Fruit fly (Drosophila melanogaster) Kc167 (cell line): ENCODE data around the gene COX7B.

Experiments used
- Myc ChIP-seq: fragments of >200 bp; optimal IDR thresholded peaks from 2 replicates; lab custom pipeline; 2017; ENCODE audit warnings: missing external identifiers
- Sin3A ChIP-seq: fragments of >200 bp; optimal IDR thresholded peaks from 2 replicates; lab custom pipeline; 2018; ENCODE audit warnings: missing external identifiers
- h ChIP-seq: fragments of >200 bp; optimal IDR thresholded peaks from 3 replicates; lab custom pipeline; 2018; ENCODE audit warnings: missing external identifiers
- insv ChIP-seq: fragments of >200 bp; optimal IDR thresholded peaks from 3 replicates; lab custom pipeline; 2018; ENCODE audit warnings: missing external identifiers
- psq ChIP-seq: fragments of >200 bp; optimal IDR thresholded peaks from 2 replicates; lab custom pipeline; 2017; ENCODE audit warnings: missing external identifiers
- ttk ChIP-seq: sonication (Bioruptor generic); optimal IDR thresholded peaks from 2 replicates; lab custom pipeline; 2017; ENCODE audit warnings: missing external identifiers

Gene COX7B

DNA sequence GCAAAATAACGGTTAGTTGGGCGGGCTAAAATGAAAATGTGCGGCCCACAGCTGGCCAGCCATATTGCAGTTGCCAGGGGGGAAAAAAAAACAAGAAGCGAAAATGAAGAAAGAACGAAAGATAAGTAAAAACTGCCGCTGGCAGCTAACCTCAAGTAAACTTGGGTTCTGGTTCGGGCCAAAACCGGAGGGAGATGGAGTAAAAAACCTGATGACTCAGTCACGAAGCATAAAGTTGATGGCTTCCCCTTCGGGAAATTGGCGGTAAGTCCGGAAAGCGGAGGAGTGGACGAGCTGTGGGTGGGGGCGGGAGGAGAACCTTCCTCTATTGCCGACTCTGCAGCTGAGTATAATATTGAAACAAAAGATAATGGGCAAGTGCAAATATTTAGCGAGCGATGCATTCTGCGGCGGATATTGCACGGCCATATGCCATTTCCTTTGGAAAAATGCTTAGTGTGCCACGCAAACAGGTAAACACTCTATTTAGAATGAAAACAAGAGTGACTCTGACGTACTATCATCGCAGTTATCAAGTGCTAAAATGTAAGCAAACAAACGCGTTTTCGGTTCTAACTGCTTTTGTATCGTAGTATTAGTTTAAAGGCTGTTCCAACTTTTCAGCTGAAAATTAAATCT, 6.1 kb upstream of the COX7B start:
- TF ChIP-seq Sin3A (lab: Kevin White, UChicago) (no peak), ttk (lab: Kevin White, UChicago) (no peak)

DNA sequence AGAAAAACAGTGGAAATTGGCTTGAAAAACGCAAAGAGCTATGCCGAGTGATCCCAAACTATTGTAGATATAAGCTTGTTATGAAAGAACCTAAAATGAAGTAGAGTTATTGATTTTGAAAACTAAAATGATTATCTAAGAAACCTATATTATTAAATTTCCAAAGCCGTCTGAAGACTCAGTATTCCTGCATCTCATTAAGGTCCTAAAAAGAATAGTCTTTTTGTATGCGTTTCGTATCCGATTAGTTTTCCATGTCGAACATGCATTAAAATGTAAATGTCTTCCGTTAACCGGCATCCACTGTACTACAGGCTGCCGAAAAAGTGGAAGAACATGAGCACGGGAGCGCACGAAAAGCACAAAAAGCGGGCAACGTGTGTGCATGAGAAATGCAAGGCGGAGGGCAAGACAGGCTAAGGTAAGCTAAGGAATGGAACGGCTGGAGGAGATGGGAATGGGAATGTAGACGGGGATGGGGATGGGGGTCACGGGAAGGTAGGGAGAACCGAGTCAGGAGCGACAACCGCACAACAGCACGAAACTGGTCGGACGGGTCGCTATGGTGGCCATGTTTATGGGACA, 4.6 kb upstream of the COX7B start:
- TF ChIP-seq ttk (lab: Kevin White, UChicago) (no peak), Sin3A (lab: Kevin White, UChicago) (no peak)

DNA sequence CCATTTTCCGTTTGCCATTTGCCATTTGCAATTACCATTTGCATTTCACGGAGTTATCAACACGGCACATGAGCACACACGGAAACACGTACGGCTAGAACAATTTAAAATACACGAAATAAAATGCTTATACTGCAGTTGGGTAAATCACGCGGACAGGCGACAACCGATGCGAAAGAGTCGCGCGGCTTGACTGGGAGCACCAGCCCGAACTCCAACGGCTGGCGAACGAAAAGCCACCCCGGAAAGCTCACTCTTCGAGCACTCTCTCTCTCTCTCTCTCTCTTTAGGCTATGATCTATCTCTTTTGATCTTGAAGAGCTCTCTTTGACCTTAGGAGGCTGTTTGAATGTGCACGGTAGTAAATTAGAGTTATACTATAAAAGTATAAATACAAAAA, 4.0 kb upstream of the COX7B start, which contains the start of gene blot:
Gene blot, minus strand, starts transcription at position 196 of the 400 bp plus-strand sequence.
- TF ChIP-seq ttk (lab: Kevin White, UChicago) (no peak), h (no peak), Myc (lab: Kevin White, UChicago) (no peak), insv (lab: Kevin White, UChicago) (no peak)

DNA sequence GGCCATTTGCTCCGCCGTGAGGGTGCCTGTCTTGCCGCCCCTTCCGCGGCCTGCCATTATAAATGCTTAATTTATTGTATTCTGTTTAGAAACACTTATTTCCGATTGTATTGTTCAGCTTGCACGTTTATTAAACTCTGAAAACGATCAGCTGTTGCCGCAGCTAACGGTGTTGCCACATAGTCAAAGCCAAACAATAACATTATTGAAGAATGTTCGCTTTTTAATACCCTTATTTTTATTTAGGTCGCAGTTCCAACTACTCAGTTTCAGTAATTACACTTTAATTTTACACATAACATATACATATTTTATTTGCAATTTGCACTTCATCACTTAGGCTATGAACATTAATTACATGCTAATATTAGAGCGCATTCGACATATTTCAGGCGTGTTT, 1.7 kb downstream of the COX7B start, which contains the start of gene Polr3G:
Gene Polr3G, minus strand, starts transcription at position 118 of the 400 bp plus-strand sequence.
- TF ChIP-seq psq (lab: Kevin White, UChicago): no peak
- TF ChIP-seq insv (lab: Kevin White, UChicago): no peak
- TF ChIP-seq Myc (lab: Kevin White, UChicago): no peak
- TF ChIP-seq Sin3A (lab: Kevin White, UChicago): no peak
- no peak for TF ChIP-seq h
- TF ChIP-seq ttk (lab: Kevin White, UChicago): no peak

DNA sequence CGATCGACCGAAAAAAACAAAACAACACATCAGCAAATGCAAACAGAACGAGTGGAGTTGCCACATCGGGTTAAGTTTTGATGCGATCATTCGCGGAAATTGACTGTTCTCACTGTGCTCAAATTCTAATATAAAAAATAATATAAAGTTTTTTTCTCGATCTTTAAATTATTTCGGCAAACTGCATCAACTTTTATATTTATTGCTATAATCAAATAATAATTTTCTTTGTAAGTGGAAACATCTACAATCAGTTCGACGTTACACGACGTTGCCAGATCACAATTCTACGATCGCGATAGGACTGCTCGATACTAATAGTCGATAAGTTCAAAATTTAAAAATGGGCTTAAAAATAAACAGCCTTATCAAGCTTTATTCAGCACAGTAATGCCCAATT, 3.5 kb downstream of the COX7B start, which contains the start of gene Gorab:
Gene Gorab, minus strand, starts transcription at position 58 of the 400 bp plus-strand sequence.
- TF ChIP-seq Sin3A (lab: Kevin White, UChicago) (no peak), ttk (lab: Kevin White, UChicago) (no peak), h (no peak), psq (lab: Kevin White, UChicago) (no peak), Myc (lab: Kevin White, UChicago) (no peak), insv (lab: Kevin White, UChicago) (no peak)

DNA sequence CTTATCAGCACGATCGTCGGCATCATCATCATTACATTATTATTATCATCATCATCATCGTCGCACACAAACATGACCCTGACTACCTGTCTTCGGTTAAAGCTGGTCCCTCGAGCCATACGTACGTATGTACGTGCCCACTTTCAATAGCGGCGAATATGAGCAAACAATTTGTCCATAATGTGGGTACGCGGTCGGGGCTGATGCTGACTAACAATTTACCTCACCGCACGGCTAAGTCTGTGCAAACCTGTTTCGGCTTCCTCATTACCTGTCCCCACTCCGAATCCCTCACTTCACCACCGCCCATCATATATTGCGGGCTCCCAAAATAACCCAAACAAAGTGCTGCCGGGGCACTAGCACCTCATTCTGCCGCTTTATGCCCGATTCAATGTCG, 5.1 kb downstream of the COX7B start:
- TF ChIP-seq h: no peak
- TF ChIP-seq ttk (lab: Kevin White, UChicago): no peak
- no peak for TF ChIP-seq Sin3A (lab: Kevin White, UChicago)
- TF ChIP-seq Myc (lab: Kevin White, UChicago): no peak
- no peak for TF ChIP-seq insv (lab: Kevin White, UChicago)
- no peak for TF ChIP-seq psq (lab: Kevin White, UChicago)

DNA sequence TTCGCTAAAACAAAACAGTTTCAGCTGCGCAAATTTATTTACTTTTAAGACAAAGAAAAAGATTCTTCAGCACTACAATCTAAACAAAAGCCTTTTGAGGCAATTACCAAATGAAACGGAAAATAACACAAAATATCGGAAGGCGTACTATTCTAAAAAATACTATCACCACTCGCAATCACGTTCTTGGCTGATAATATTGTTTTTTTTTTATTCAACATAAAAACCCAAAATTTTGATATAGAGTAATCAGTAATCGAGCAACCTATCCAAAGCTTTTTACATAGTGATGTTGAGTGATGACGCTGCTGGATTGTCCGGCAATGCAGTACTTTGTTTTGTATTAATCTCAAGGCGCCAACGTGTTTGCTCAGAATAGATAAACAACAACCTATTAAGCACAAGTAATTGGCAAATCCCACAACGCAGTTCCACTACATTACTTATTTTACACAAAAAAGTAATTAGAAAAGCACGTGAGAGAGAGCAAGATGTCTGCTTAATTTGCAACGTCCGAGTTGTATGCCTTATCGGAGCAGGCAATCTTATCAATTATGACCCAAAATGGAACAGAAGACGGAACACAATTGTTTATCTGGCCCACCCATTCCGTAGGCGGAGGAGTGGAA, 5.8 kb downstream of the COX7B start:
- TF ChIP-seq Sin3A (lab: Kevin White, UChicago) (no peak), Myc (lab: Kevin White, UChicago) (no peak), insv (lab: Kevin White, UChicago) (no peak), psq (lab: Kevin White, UChicago) (no peak)

DNA sequence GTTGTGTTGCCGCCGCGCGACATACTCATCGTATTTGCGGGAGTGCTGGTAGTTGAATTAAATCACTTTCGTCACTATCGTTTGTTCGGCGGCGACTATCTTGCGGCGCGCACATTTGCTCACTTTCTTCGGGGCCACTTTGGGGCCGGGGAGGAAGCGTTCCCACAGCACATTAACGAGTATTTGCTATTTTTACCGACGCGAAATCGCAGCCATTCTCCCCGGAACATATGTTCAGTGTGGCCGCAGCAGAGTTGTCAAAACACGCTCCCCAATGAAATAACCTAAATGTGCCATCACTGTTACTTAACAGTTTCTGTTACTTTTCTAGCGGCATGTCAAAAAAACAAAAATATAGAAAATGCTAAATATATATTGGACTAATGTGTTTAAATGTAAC, 7.7 kb downstream of the COX7B start, which contains the start of gene frc:
Gene frc, minus strand, starts transcription at position 244 of the 400 bp plus-strand sequence.
- TF ChIP-seq Sin3A (lab: Kevin White, UChicago): no peak
- TF ChIP-seq Myc (lab: Kevin White, UChicago): no peak
- no peak for TF ChIP-seq insv (lab: Kevin White, UChicago)
- TF ChIP-seq psq (lab: Kevin White, UChicago): no peak
- no peak for TF ChIP-seq ttk (lab: Kevin White, UChicago)

DNA sequence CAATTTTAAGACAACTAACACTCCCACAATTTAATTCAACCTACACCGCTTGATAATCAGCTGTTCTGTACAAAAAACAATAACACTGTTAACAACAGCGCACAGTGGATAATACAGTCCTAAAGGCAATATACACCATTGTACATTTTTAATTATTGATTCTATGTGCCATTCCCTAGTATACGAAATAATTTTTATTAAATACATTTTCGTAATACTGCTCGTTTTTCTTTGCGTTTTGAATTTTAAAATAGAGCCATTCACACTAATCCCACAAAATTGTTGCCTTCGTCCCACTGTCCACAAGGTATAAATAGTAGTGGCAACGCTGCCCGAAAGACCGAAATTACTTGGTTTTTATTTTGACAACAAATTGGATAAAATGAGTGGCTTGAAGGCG, 8.3 kb downstream of the COX7B start, which contains the start of the genes Coq4 and CG32176:
Gene Coq4, minus strand, starts transcription at position 67 of the 400 bp plus-strand sequence.
Gene CG32176, plus strand, starts transcription at position 314 of the 400 bp plus-strand sequence.
- no peak for TF ChIP-seq ttk (lab: Kevin White, UChicago)
- no peak for TF ChIP-seq psq (lab: Kevin White, UChicago)
- TF ChIP-seq Myc (lab: Kevin White, UChicago): no peak
- no peak for TF ChIP-seq Sin3A (lab: Kevin White, UChicago)
- no peak for TF ChIP-seq h
- no peak for TF ChIP-seq insv (lab: Kevin White, UChicago)

DNA sequence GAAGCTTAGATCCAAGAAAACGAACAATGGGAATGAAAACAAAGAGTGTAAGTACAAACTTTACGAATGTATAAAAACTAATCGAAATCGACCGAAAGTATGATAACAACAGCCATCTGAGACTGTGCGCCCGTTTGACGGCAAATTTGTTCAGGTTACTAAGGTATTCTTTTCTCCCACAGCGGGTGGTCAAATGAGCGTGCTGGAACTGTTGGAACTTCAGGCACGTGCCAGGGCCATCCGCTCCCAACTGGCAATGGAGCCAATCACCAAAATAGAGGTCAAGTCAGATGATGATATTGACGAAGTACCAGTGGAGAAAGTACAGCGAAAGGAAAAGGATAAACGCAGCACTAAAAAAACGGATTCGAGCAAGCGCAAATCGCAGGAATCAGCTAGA, 11.1 kb downstream of the COX7B start, which contains the start of gene CG12229:
Gene CG12229, minus strand, starts transcription at position 101 of the 400 bp plus-strand sequence.
- TF ChIP-seq Myc (lab: Kevin White, UChicago) (no peak), Sin3A (lab: Kevin White, UChicago) (no peak), psq (lab: Kevin White, UChicago) (no peak), ttk (lab: Kevin White, UChicago) (no peak), insv (lab: Kevin White, UChicago) (no peak), h (no peak)

DNA sequence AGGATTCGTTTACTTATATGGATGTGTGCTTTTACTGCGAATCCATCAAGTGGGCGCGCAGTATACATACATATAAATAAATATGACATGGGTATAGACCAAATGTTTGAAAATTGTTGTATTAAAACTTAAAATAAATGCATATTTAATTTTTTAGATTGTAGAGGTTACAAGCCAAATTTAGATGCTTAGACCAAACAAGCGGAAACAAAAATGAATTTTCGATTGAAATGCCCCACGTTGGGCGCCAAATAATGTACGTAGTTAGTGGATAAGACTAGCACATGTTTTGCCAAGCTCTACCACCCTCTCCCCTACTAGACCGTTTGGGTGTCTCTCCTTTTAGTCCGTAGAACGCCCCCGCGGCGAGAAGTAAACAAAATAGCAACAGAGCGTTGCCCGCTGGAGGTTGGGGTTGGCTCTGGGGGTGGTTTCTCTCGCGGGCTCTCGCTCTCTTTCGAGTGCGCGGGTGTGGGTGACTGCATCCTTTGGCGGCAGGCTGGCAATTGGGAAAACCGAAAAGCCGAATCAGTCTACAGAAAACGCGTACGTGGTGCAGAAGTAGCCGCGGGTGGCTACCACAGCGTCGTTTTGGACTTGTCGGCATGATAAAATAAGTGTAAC, 13.7 kb downstream of the COX7B start, which contains the start of gene CG18265:
Gene CG18265, plus strand, starts transcription at position 530 of the 624 bp plus-strand sequence.
- TF ChIP-seq psq (lab: Kevin White, UChicago) (no peak), Sin3A (lab: Kevin White, UChicago) (no peak)
